Worm (Caenorhabditis elegans) whole organism, L4/young adult: Measurements from ENCODE around the gene fbxl-1.

Experiments used
- W03F9.2 ChIP-seq: fragments of 150-350 bp; optimal IDR thresholded peaks from 2 replicates; lab custom pipeline; 2014; ENCODE audit warnings: missing biosample characterization, missing genetic modification characterization
- dao-5 ChIP-seq: sonication (generic microtip); optimal IDR thresholded peaks from 2 replicates; lab custom pipeline; 2016; ENCODE audit warnings: missing genotype, missing genetic modification characterization, moderate library complexity, missing compliant biosample characterization
- him-1 ChIP-seq: sonication (generic microtip); optimal IDR thresholded peaks from 2 replicates; lab custom pipeline; 2016; ENCODE audit warnings: missing genotype, missing genetic modification reagents, missing genetic modification characterization, missing compliant biosample characterization

DNA sequence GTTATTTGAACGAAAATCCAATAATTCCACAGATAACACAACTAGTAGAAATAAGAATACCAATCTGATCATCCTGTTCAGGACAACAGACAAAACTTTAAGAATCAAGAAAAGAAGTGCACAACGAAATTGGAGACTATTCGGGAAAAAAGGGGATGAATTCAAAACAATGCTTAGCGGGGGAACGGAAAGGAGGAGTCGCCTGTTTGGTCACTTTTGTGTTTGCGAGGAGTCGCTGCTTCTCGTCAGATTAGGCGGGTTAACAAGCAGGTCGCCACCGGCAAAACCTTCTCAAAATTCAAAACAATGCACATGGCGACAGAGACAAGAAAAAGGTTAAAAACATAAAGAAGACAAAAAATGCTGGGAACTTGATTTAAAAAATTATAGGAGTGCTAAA, 17.9 kb upstream of the fbxl-1 start, which contains the start of gene C30A5.10:
- TF ChIP-seq dao-5 (no peak), W03F9.2 (tag; lab: Kevin White, UChicago) (no peak), him-1 (tag; lab: Kevin White, UChicago) (no peak)
